Worm (Caenorhabditis elegans): ENCODE results near the gene srh-105.

The srh-105 gene

ce11 chrII:511968-512367, 2.8 kb upstream of the srh-105 start:
- no peak for TF ChIP-seq ZK546.5 (tag; optimal IDR thresholded peaks at IDR 0.05)
- peak; percentile 70 for TF ChIP-seq elt-1 (tag; optimal IDR thresholded peaks at IDR 0.05)
- TF ChIP-seq fkh-2 (tag; optimal IDR thresholded peaks at IDR 0.05): no peak
- TF ChIP-seq nhr-23 (tag; optimal IDR thresholded peaks at IDR 0.05): no peak
- TF ChIP-seq ztf-4 (tag; optimal IDR thresholded peaks at IDR 0.05): no peak
- TF ChIP-seq fkh-10 (GFP tag; optimal IDR thresholded peaks at IDR 0.05): no peak
- no peak for TF ChIP-seq nhr-67 (tag; optimal IDR thresholded peaks at IDR 0.05)

ce11 chrII:508603-509002, 527 bp downstream of the srh-105 start:
- TF ChIP-seq egl-27 (tag; optimal IDR thresholded peaks at IDR 0.05): no peak
- no peak for TF ChIP-seq nhr-237 (tag; optimal IDR thresholded peaks at IDR 0.05)
- no peak for TF ChIP-seq elt-1 (tag; optimal IDR thresholded peaks at IDR 0.05)
- TF ChIP-seq nhr-77 (tag; optimal IDR thresholded peaks at IDR 0.05): no peak
- no peak for TF ChIP-seq lin-39 (tag; optimal IDR thresholded peaks at IDR 0.05)
- TF ChIP-seq lsy-12 (tag; optimal IDR thresholded peaks at IDR 0.05): no peak
- no peak for TF ChIP-seq nhr-11 (tag; optimal IDR thresholded peaks at IDR 0.05)
- TF ChIP-seq fkh-10 (GFP tag; optimal IDR thresholded peaks at IDR 0.05): no peak
- no peak for TF ChIP-seq snpc-4 (tag; optimal IDR thresholded peaks at IDR 0.05)

- TF ChIP-seq nhr-23 (tag; optimal IDR thresholded peaks at IDR 0.05): peak; percentile 48
- TF ChIP-seq ceh-28 (tag; optimal IDR thresholded peaks at IDR 0.05): peak; percentile 36
- peak; percentile 53 for TF ChIP-seq lin-15B (tag; optimal IDR thresholded peaks at IDR 0.05)
- no peak for TF ChIP-seq nhr-67 (tag; optimal IDR thresholded peaks at IDR 0.05)
- TF ChIP-seq ceh-82 (tag; optimal IDR thresholded peaks at IDR 0.05): peak; percentile 19
- TF ChIP-seq aly-2 (tag; optimal IDR thresholded peaks at IDR 0.05): no peak
- TF ChIP-seq hmg-11 (tag; optimal IDR thresholded peaks at IDR 0.05): peak; percentile 9
- no peak for TF ChIP-seq fkh-10 (GFP tag; optimal IDR thresholded peaks at IDR 0.05)
- peak; percentile 68 for TF ChIP-seq lsy-12 (tag; optimal IDR thresholded peaks at IDR 0.05)
- no peak for TF ChIP-seq eor-1 (tag; optimal IDR thresholded peaks at IDR 0.05)
- peak; percentile 25 for TF ChIP-seq nfya-1 (tag; optimal IDR thresholded peaks at IDR 0.05; ENCODE audit: insufficient read depth)
Measured at ce11 chrII:506069-506468, 3.1 kb downstream of the srh-105 start.

ce11 chrII:502638-503037, 6.5 kb downstream of the srh-105 start:
- TF ChIP-seq ceh-28 (tag; optimal IDR thresholded peaks at IDR 0.05): no peak

- TF ChIP-seq nhr-25 (tag; optimal IDR thresholded peaks at IDR 0.05): no peak
- TF ChIP-seq lin-39 (tag; optimal IDR thresholded peaks at IDR 0.05): no peak
- TF ChIP-seq nhr-28 (tag; optimal IDR thresholded peaks at IDR 0.05): no peak
- no peak for TF ChIP-seq eor-1 (tag; optimal IDR thresholded peaks at IDR 0.05)
- no peak for TF ChIP-seq lin-15B (tag; optimal IDR thresholded peaks at IDR 0.05)
- TF ChIP-seq sea-2 (GFP tag; optimal IDR thresholded peaks at IDR 0.05): no peak
- TF ChIP-seq ama-1 (optimal IDR thresholded peaks at IDR 0.05): no peak
- no peak for TF ChIP-seq hmg-11 (tag; optimal IDR thresholded peaks at IDR 0.05)
- TF ChIP-seq nhr-76 (tag; optimal IDR thresholded peaks at IDR 0.05): no peak
- no peak for TF ChIP-seq ceh-9 (tag; optimal IDR thresholded peaks at IDR 0.05)
Measured at ce11 chrII:495124-495523, 14.0 kb downstream of the srh-105 start, which contains the start of gene sms-5. TSS of gene sms-5 (plus strand) at chrII:495424.

ce11 chrII:484328-484916, 24.7 kb downstream of the srh-105 start, which contains the start of the genes gldi-1 and prp-21:
TSS of gene gldi-1 (minus strand) at chrII:484378.
TSS of gene prp-21 (plus strand) at chrII:484866.
- TF ChIP-seq sea-2 (GFP tag; optimal IDR thresholded peaks at IDR 0.05): no peak
- peak; percentile 56 for TF ChIP-seq pha-4 (tag; optimal IDR thresholded peaks at IDR 0.05)
- no peak for TF ChIP-seq pqm-1 (tag; optimal IDR thresholded peaks at IDR 0.05)
- TF ChIP-seq skn-1 (tag; optimal IDR thresholded peaks at IDR 0.05): no peak
- TF ChIP-seq nhr-25 (tag; optimal IDR thresholded peaks at IDR 0.05): no peak
- TF ChIP-seq lin-15B (tag; optimal IDR thresholded peaks at IDR 0.05): peak; percentile 80
- no peak for TF ChIP-seq aly-2 (tag; optimal IDR thresholded peaks at IDR 0.05)
- TF ChIP-seq snpc-4 (tag; optimal IDR thresholded peaks at IDR 0.05): peak; percentile 13
- no peak for TF ChIP-seq R02D3.7 (tag; optimal IDR thresholded peaks at IDR 0.05)

Measured in whole organism, L3 larva.